Fruit fly (Drosophila melanogaster) whole organism, embryonic: ENCODE data around the gene UQCR-14L.

Experiments used
- ATbp ChIP-seq: fragments of 200-800 bp; sonication (Bioruptor generic); optimal IDR thresholded peaks from 2 replicates; lab custom pipeline; 2017; ENCODE audit warnings: missing biosample characterization, mild to moderate bottlenecking, missing genetic modification characterization, missing genetic modification reagents
- CG10274 ChIP-seq: fragments of 200-800 bp; sonication (Bioruptor generic); optimal IDR thresholded peaks from 3 replicates; lab custom pipeline; 2017; ENCODE audit warnings: missing biosample characterization, mild to moderate bottlenecking, missing genetic modification characterization
- CG13624 ChIP-seq: fragments of 200-800 bp; sonication (Bioruptor generic); optimal IDR thresholded peaks from 2 replicates; lab custom pipeline; 2016; ENCODE audit warnings: missing biosample characterization, missing genetic modification characterization
- CG14710 ChIP-seq: fragments of 200-800 bp; sonication (Bioruptor generic); optimal IDR thresholded peaks from 3 replicates; lab custom pipeline; 2019; ENCODE audit warnings: missing biosample characterization, mild to moderate bottlenecking, missing genetic modification characterization, moderate library complexity
- CG14965 ChIP-seq: fragments of 200-800 bp; sonication (Bioruptor generic); optimal IDR thresholded peaks from 2 replicates; lab custom pipeline; 2016; ENCODE audit warnings: missing biosample characterization, missing genetic modification characterization, borderline replicate concordance
- CG17359 ChIP-seq: fragments of 200-800 bp; sonication (Bioruptor generic); optimal IDR thresholded peaks from 3 replicates; lab custom pipeline; 2018; ENCODE audit warnings: missing biosample characterization, mild to moderate bottlenecking, missing genetic modification characterization, moderate library complexity
- CG18599 ChIP-seq: fragments of 200-800 bp; sonication (Bioruptor generic); optimal IDR thresholded peaks from 3 replicates; lab custom pipeline; 2017; ENCODE audit warnings: missing biosample characterization, missing genetic modification characterization, mild to moderate bottlenecking, moderate library complexity, missing genetic modification reagents
- CG2116 ChIP-seq: fragments of 200-800 bp; sonication (Bioruptor generic); optimal IDR thresholded peaks from 3 replicates; lab custom pipeline; 2018; ENCODE audit warnings: missing biosample characterization, mild to moderate bottlenecking, missing genetic modification characterization
- CG2875 ChIP-seq: fragments of 200-800 bp; sonication (Bioruptor generic); optimal IDR thresholded peaks from 2 replicates; lab custom pipeline; 2017; ENCODE audit warnings: missing biosample characterization, mild to moderate bottlenecking, missing genetic modification characterization, missing genetic modification reagents
- CG31388 ChIP-seq: fragments of 200-800 bp; sonication (Bioruptor generic); optimal IDR thresholded peaks from 2 replicates; lab custom pipeline; 2016; ENCODE audit warnings: missing biosample characterization, missing genetic modification characterization
- CG4424 ChIP-seq: fragments of 200-800 bp; sonication (Bioruptor generic); optimal IDR thresholded peaks from 3 replicates; lab custom pipeline; 2016; ENCODE audit warnings: missing biosample characterization, missing genetic modification characterization
- CG6765 ChIP-seq: fragments of 200-800 bp; sonication (Bioruptor generic); optimal IDR thresholded peaks from 3 replicates; lab custom pipeline; 2017; ENCODE audit warnings: missing biosample characterization, mild to moderate bottlenecking, missing genetic modification characterization
- CG6854 ChIP-seq: fragments of 200-800 bp; sonication (Bioruptor generic); optimal IDR thresholded peaks from 3 replicates; lab custom pipeline; 2017; ENCODE audit warnings: missing biosample characterization, mild to moderate bottlenecking, missing genetic modification characterization
- CG7556 ChIP-seq: fragments of 200-800 bp; sonication (Bioruptor generic); optimal IDR thresholded peaks from 2 replicates; lab custom pipeline; 2017; ENCODE audit warnings: missing biosample characterization, mild to moderate bottlenecking, missing genetic modification characterization
- CG7963 ChIP-seq: fragments of 200-800 bp; sonication (Bioruptor generic); IDR thresholded peaks from 3 replicates; pipeline ENCODE4 v1.3.6; 2022; ENCODE audit warnings: missing biosample characterization, missing genetic modification characterization; ENCODE audit not compliant: partially characterized antibody
- CG8281 ChIP-seq: fragments of 200-800 bp; sonication (Bioruptor generic); optimal IDR thresholded peaks from 2 replicates; lab custom pipeline; 2018; ENCODE audit warnings: missing biosample characterization, mild to moderate bottlenecking, missing genetic modification characterization, moderate library complexity
- CG8359 ChIP-seq: fragments of 200-800 bp; sonication (Bioruptor generic); optimal IDR thresholded peaks from 2 replicates; lab custom pipeline; 2017; ENCODE audit warnings: missing biosample characterization, mild to moderate bottlenecking, missing genetic modification characterization, borderline replicate concordance
- D19B ChIP-seq: fragments of 200-800 bp; sonication (Bioruptor generic); optimal IDR thresholded peaks from 2 replicates; lab custom pipeline; 2017; ENCODE audit warnings: missing biosample characterization, mild to moderate bottlenecking, missing genetic modification characterization
- H15 ChIP-seq: fragments of 200-800 bp; sonication (Bioruptor generic); IDR thresholded peaks from 3 replicates; pipeline ENCODE4 v1.3.6; 2022; ENCODE audit warnings: missing biosample characterization, missing genetic modification characterization
- Hr39 ChIP-seq: fragments of >200 bp; optimal IDR thresholded peaks from 2 replicates; lab custom pipeline; 2017
- Lim3 ChIP-seq: fragments of 200-800 bp; sonication (Bioruptor generic); IDR thresholded peaks from 2 replicates; pipeline ENCODE4 v1.3.6; 2022; ENCODE audit warnings: missing biosample characterization, missing genetic modification characterization
- Nf-YB ChIP-seq: fragments of 200-800 bp; sonication (Bioruptor generic); optimal IDR thresholded peaks from 3 replicates; lab custom pipeline; 2019; ENCODE audit warnings: missing biosample characterization, mild to moderate bottlenecking, missing genetic modification characterization, moderate library complexity
- Oli ChIP-seq: fragments of 200-800 bp; sonication (Bioruptor generic); optimal IDR thresholded peaks from 2 replicates; lab custom pipeline; 2018; ENCODE audit warnings: missing biosample characterization, mild to moderate bottlenecking, missing genetic modification characterization, moderate library complexity
- Opbp ChIP-seq: fragments of 200-800 bp; sonication (Bioruptor generic); IDR thresholded peaks from 3 replicates; pipeline ENCODE4 v1.3.6; 2022; ENCODE audit warnings: missing biosample characterization, missing genetic modification characterization; ENCODE audit not compliant: partially characterized antibody
- Vsx1 ChIP-seq: fragments of 200-800 bp; sonication (Bioruptor generic); optimal IDR thresholded peaks from 2 replicates; lab custom pipeline; 2017; ENCODE audit warnings: missing biosample characterization, mild to moderate bottlenecking, missing genetic modification characterization, missing genetic modification reagents
- YL-1 ChIP-seq: fragments of 200-800 bp; sonication (Bioruptor generic); optimal IDR thresholded peaks from 3 replicates; lab custom pipeline; 2017; ENCODE audit warnings: missing biosample characterization, mild to moderate bottlenecking, missing genetic modification characterization
- amos ChIP-seq: fragments of 200-800 bp; sonication (Bioruptor generic); IDR thresholded peaks from 2 replicates; pipeline ENCODE4 v1.3.6; 2022; ENCODE audit warnings: missing biosample characterization, missing genetic modification characterization; ENCODE audit not compliant: partially characterized antibody
- chinmo ChIP-seq: fragments of 200-800 bp; sonication (Bioruptor generic); IDR thresholded peaks from 4 replicates; pipeline ENCODE4 v1.3.6; 2022; ENCODE audit warnings: missing biosample characterization, missing genetic modification characterization; ENCODE audit not compliant: partially characterized antibody
- croc ChIP-seq: fragments of 200-800 bp; sonication (Bioruptor generic); conservative IDR thresholded peaks from 3 replicates; pipeline ENCODE4 v1.3.6; 2022; ENCODE audit warnings: missing biosample characterization, missing genetic modification characterization
- da ChIP-seq: fragments of 200-800 bp; sonication (Bioruptor generic); optimal IDR thresholded peaks from 2 replicates; lab custom pipeline; 2016; ENCODE audit warnings: missing biosample characterization, missing genetic modification characterization
- dysf ChIP-seq: fragments of 200-800 bp; sonication (Bioruptor generic); IDR thresholded peaks from 3 replicates; pipeline ENCODE4 v1.3.6; 2022; ENCODE audit warnings: missing biosample characterization, missing genetic modification characterization
- emc ChIP-seq: fragments of 200-800 bp; sonication (Bioruptor generic); optimal IDR thresholded peaks from 2 replicates; lab custom pipeline; 2016; ENCODE audit warnings: missing biosample characterization, missing genetic modification characterization
- fd96Cb ChIP-seq: fragments of 200-800 bp; sonication (Bioruptor generic); optimal IDR thresholded peaks from 2 replicates; lab custom pipeline; 2018; ENCODE audit warnings: missing biosample characterization, mild to moderate bottlenecking, missing genetic modification characterization, moderate library complexity
- gcm ChIP-seq: fragments of 200-800 bp; sonication (Bioruptor generic); optimal IDR thresholded peaks from 2 replicates; lab custom pipeline; 2019; ENCODE audit warnings: missing biosample characterization, mild to moderate bottlenecking, missing genetic modification characterization, moderate library complexity
- gfzf ChIP-seq: fragments of 200-800 bp; sonication (Bioruptor generic); optimal IDR thresholded peaks from 2 replicates; lab custom pipeline; 2016; ENCODE audit warnings: missing biosample characterization, mild to moderate bottlenecking, missing genetic modification characterization, moderate library complexity
- gsb ChIP-seq: fragments of 200-800 bp; sonication (Bioruptor generic); IDR thresholded peaks from 2 replicates; pipeline ENCODE4 v1.3.6; 2022; ENCODE audit warnings: missing biosample characterization, missing genetic modification characterization
- hbn ChIP-seq: fragments of 200-800 bp; sonication (Bioruptor generic); IDR thresholded peaks from 2 replicates; pipeline ENCODE4 v1.3.6; 2022; ENCODE audit warnings: missing biosample characterization, missing genetic modification characterization; ENCODE audit not compliant: partially characterized antibody
- her ChIP-seq: fragments of 200-800 bp; sonication (Bioruptor generic); optimal IDR thresholded peaks from 2 replicates; lab custom pipeline; 2016; ENCODE audit warnings: missing biosample characterization, missing genetic modification characterization
- hth ChIP-seq: fragments of >200 bp; optimal IDR thresholded peaks from 2 replicates; lab custom pipeline; 2017; ENCODE audit warnings: inconsistent platforms
- lmd ChIP-seq: fragments of 200-800 bp; sonication (Bioruptor generic); IDR thresholded peaks from 2 replicates; pipeline ENCODE4 v1.3.6; 2022; ENCODE audit warnings: missing biosample characterization, missing genetic modification characterization
- luna ChIP-seq: fragments of 200-800 bp; sonication (Bioruptor generic); optimal IDR thresholded peaks from 2 replicates; lab custom pipeline; 2016; ENCODE audit warnings: missing biosample characterization, missing genetic modification characterization
- nau ChIP-seq: fragments of 200-800 bp; sonication (Bioruptor generic); optimal IDR thresholded peaks from 3 replicates; lab custom pipeline; 2017; ENCODE audit warnings: missing biosample characterization, mild to moderate bottlenecking, missing genetic modification characterization, missing genetic modification reagents
- pum ChIP-seq: fragments of 200-800 bp; sonication (Bioruptor generic); optimal IDR thresholded peaks from 2 replicates; lab custom pipeline; 2016; ENCODE audit warnings: missing biosample characterization, missing genetic modification characterization
- seq ChIP-seq: fragments of 200-800 bp; sonication (Bioruptor generic); IDR thresholded peaks from 2 replicates; pipeline ENCODE4 v1.3.6; 2022; ENCODE audit warnings: missing biosample characterization, missing genetic modification characterization
- shn ChIP-seq: fragments of 200-800 bp; sonication (Bioruptor generic); optimal IDR thresholded peaks from 3 replicates; lab custom pipeline; 2016; ENCODE audit warnings: missing biosample characterization, missing genetic modification characterization
- toy ChIP-seq: fragments of 200-800 bp; sonication (Bioruptor generic); IDR thresholded peaks from 2 replicates; pipeline ENCODE4 v1.3.6; 2022; ENCODE audit warnings: missing biosample characterization, missing genetic modification characterization
- unpg ChIP-seq: fragments of 200-800 bp; sonication (Bioruptor generic); optimal IDR thresholded peaks from 3 replicates; lab custom pipeline; 2018; ENCODE audit warnings: missing biosample characterization, mild to moderate bottlenecking, missing genetic modification characterization, moderate library complexity

Gene UQCR-14L

DNA sequence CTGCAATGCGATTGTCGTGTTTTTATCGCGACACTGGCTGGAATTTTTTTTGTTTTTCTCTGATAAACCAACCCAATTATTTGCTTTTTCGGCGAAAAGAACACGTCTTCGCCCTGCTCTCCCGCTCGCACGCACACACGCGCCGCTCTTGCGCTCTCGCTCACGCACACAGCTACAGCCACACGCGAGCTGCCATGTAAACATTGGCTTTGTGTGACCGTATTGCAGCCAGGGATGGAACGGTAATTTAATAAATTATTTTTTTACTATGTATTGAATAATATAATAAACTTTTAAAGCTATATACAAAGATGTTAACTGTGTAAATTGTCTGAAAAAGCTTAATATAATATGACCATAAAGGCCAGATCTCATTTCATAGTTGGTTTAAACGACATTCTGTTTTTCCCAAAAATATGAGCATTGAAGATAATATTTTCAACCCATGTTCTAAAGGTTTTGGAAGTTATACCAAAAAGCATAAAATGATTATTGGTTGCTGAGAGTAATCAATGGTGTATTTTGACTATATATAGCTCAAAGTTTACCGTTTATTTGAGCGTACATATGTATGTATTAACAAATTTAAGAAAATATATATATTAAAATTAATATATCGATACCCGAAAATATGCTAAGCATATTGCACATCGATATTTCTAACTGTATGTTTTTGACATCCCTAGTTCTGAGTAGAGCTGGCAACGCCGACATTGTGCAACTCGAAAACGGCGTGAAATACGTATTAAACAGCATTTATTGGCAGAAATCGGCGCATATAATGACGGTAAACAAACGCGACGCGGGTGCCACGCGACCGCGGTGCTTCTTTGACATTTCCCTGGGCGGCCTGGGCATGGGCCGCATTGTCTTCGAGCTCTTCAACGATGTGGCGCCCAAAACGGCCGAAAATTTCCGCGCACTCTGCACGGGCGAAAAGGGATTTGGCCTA, 46.1 kb downstream of the UQCR-14L start, which contains the start of the genes Gfat2 and Moca-cyp (continued):
- TF ChIP-seq Vsx1 (GFP tag; lab: Kevin White, UChicago) (no peak), fd96Cb (tag; lab: Kevin White, UChicago) (peak; percentile 49), CG14965 (GFP tag; lab: Kevin White, UChicago) (no peak), unpg (GFP tag; lab: Kevin White, UChicago) (peak; percentile 51), CG31388 (GFP tag; lab: Kevin White, UChicago) (peak; percentile 8), CG18599 (GFP tag; lab: Kevin White, UChicago) (peak; percentile 69), Nf-YB (peak; percentile 50), lmd (GFP tag; lab: Robert Waterston, UW) (peak; percentile 69), toy (GFP tag; lab: Robert Waterston, UW) (no peak), da (no peak), gcm (GFP tag; lab: Kevin White, UChicago) (peak; percentile 23), Lim3 (GFP tag; lab: Robert Waterston, UW) (no peak), CG7556 (GFP tag; lab: Kevin White, UChicago) (peak; percentile 44), gsb (GFP tag; lab: Robert Waterston, UW) (no peak), pum (no peak), CG6854 (GFP tag; lab: Kevin White, UChicago) (peak; percentile 11), gfzf (peak; percentile 21), chinmo (0 out of 4 replicates have a peak, but pooled peaks have one; percentile 55), CG4424 (GFP tag; lab: Kevin White, UChicago) (peak; percentile 57), shn (GFP tag; lab: Kevin White, UChicago) (no peak), YL-1 (peak; percentile 69), emc (GFP tag; lab: Kevin White, UChicago) (no peak), ATbp (GFP tag; lab: Kevin White, UChicago) (peak; percentile 41), Opbp (GFP tag; lab: Robert Waterston, UW) (peak; percentile 61; the same call in 2 of the 3 replicates), CG2875 (GFP tag; lab: Kevin White, UChicago) (peak; percentile 35), CG2116 (GFP tag; lab: Kevin White, UChicago) (peak; percentile 42), Oli (tag; lab: Kevin White, UChicago) (peak; percentile 63), CG6765 (GFP tag; lab: Kevin White, UChicago) (no peak), dysf (GFP tag; lab: Robert Waterston, UW) (peak; percentile 43; the same call in 2 of the 3 replicates), her (GFP tag; lab: Kevin White, UChicago) (no peak), amos (GFP tag; lab: Robert Waterston, UW) (peak; percentile 77), CG10274 (peak; percentile 33), nau (GFP tag; lab: Kevin White, UChicago) (no peak), seq (GFP tag; lab: Robert Waterston, UW) (peak; percentile 42; the same call in 1 of the 2 replicates), CG14710 (tag; lab: Kevin White, UChicago) (peak; percentile 74), CG13624 (GFP tag; lab: Kevin White, UChicago) (no peak), hbn (peak; percentile 32), Hr39 (no peak), CG17359 (tag; lab: Kevin White, UChicago) (peak; percentile 39), CG7963 (GFP tag; lab: Robert Waterston, UW) (peak; percentile 32; the same call in 1 of the 3 replicates), hth (lab: Kevin White, UChicago) (no peak), H15 (GFP tag; lab: Robert Waterston, UW) (0 out of 3 replicates have a peak, but pooled peaks have one; percentile 39), croc (GFP tag; lab: Robert Waterston, UW) (peak; percentile 35; the same call in 1 of the 3 replicates), CG8281 (tag; lab: Kevin White, UChicago) (peak; percentile 18), luna (GFP tag; lab: Kevin White, UChicago) (no peak), D19B (peak; percentile 47), CG8359 (peak; percentile 10)
